Worm (Caenorhabditis elegans): ENCODE results near the gene ztf-7.

ztf-7 gene

ce11 chrV:9786721-9787131, 2.8 kb downstream of the ztf-7 start, which contains the start of gene F46B6.6:
Gene F46B6.6, minus strand, starts transcription at chrV:9786868.
- peak; percentile 6 for TF ChIP-seq F13H6.1 (tag; optimal IDR thresholded peaks at IDR 0.05)
- peak; percentile 82 for TF ChIP-seq ama-1 (optimal IDR thresholded peaks at IDR 0.05)
- TF ChIP-seq nhr-25 (tag; optimal IDR thresholded peaks at IDR 0.05) = peak; percentile 39
- peak; percentile 6 for TF ChIP-seq nhr-129 (tag; optimal IDR thresholded peaks at IDR 0.05)
- no peak for TF ChIP-seq zag-1 (tag; optimal IDR thresholded peaks at IDR 0.05)
- no peak for TF ChIP-seq blmp-1 (tag; optimal IDR thresholded peaks at IDR 0.05; ENCODE audit: insufficient read depth)

- no peak for TF ChIP-seq nhr-129 (tag; optimal IDR thresholded peaks at IDR 0.05)
- TF ChIP-seq sem-4 (tag; optimal IDR thresholded peaks at IDR 0.05) = no peak
Observed at ce11 chrV:9784215-9784614, 5.3 kb downstream of the ztf-7 start.

ce11 chrV:9782969-9783368, 6.5 kb downstream of the ztf-7 start, which contains the start of gene F46B6.5:
Gene F46B6.5, minus strand, starts transcription at chrV:9783069.
- no peak for TF ChIP-seq elt-1 (tag; optimal IDR thresholded peaks at IDR 0.05)
- no peak for TF ChIP-seq aly-2 (tag; optimal IDR thresholded peaks at IDR 0.05)
- no peak for TF ChIP-seq dmd-4 (tag; optimal IDR thresholded peaks at IDR 0.05)
- no peak for TF ChIP-seq nhr-23 (tag; optimal IDR thresholded peaks at IDR 0.05)

ce11 chrV:9782045-9782444, 7.5 kb downstream of the ztf-7 start:
- TF ChIP-seq unc-39 (tag; optimal IDR thresholded peaks at IDR 0.05) = no peak
- TF ChIP-seq nhr-11 (tag; optimal IDR thresholded peaks at IDR 0.05) = no peak
- TF ChIP-seq mbf-1 (tag; optimal IDR thresholded peaks at IDR 0.05) = no peak
- no peak for TF ChIP-seq peb-1 (tag; optimal IDR thresholded peaks at IDR 0.05)
- no peak for TF ChIP-seq Y55F3AM.14 (GFP tag; optimal IDR thresholded peaks at IDR 0.05)
- TF ChIP-seq fos-1 (tag; optimal IDR thresholded peaks at IDR 0.05) = no peak
- no peak for TF ChIP-seq ZK546.5 (tag; optimal IDR thresholded peaks at IDR 0.05)
- TF ChIP-seq sem-4 (tag; optimal IDR thresholded peaks at IDR 0.05) = no peak
- TF ChIP-seq elt-3 (tag; optimal IDR thresholded peaks at IDR 0.05) = no peak
- TF ChIP-seq lin-39 (tag; optimal IDR thresholded peaks at IDR 0.05) = no peak
- TF ChIP-seq nhr-12 (tag; optimal IDR thresholded peaks at IDR 0.05) = no peak
- no peak for TF ChIP-seq R02D3.7 (tag; optimal IDR thresholded peaks at IDR 0.05)
- no peak for TF ChIP-seq blmp-1 (tag; optimal IDR thresholded peaks at IDR 0.05; ENCODE audit: insufficient read depth)
- no peak for TF ChIP-seq nhr-21 (tag; optimal IDR thresholded peaks at IDR 0.05)
- TF ChIP-seq mab-5 (tag; optimal IDR thresholded peaks at IDR 0.05) = no peak
- no peak for TF ChIP-seq zag-1 (tag; optimal IDR thresholded peaks at IDR 0.05)
- no peak for TF ChIP-seq ama-1 (optimal IDR thresholded peaks at IDR 0.05)

ce11 chrV:9779418-9779817, 10.1 kb downstream of the ztf-7 start, which contains the start of gene F46B6.4:
Gene F46B6.4, minus strand, starts transcription at chrV:9779518.
- TF ChIP-seq sma-3 (GFP tag; optimal IDR thresholded peaks at IDR 0.05) (no peak), nhr-6 (tag; optimal IDR thresholded peaks at IDR 0.05) (no peak), unc-62 (GFP tag; optimal IDR thresholded peaks at IDR 0.05) (no peak)

- TF ChIP-seq nhr-77 (tag; optimal IDR thresholded peaks at IDR 0.05) = no peak
- no peak for TF ChIP-seq nhr-237 (tag; optimal IDR thresholded peaks at IDR 0.05)
- TF ChIP-seq fos-1 (tag; optimal IDR thresholded peaks at IDR 0.05) = no peak
Observed at ce11 chrV:9777645-9778044, 11.9 kb downstream of the ztf-7 start, which contains the start of gene smg-4. Gene smg-4, minus strand, starts transcription at chrV:9777745.

- no peak for TF ChIP-seq zag-1 (tag; optimal IDR thresholded peaks at IDR 0.05)
- no peak for TF ChIP-seq lin-13 (GFP tag; optimal IDR thresholded peaks at IDR 0.05)
- no peak for TF ChIP-seq nhr-237 (tag; optimal IDR thresholded peaks at IDR 0.05)
- TF ChIP-seq ceh-16 (tag; optimal IDR thresholded peaks at IDR 0.05) = no peak
- TF ChIP-seq unc-55 (GFP tag; optimal IDR thresholded peaks at IDR 0.05) = no peak
Observed at ce11 chrV:9775734-9776133, 13.8 kb downstream of the ztf-7 start, which contains the start of gene F46B6.12. Gene F46B6.12, minus strand, starts transcription at chrV:9775834.
